Fruit fly (Drosophila melanogaster): Measurements from ENCODE around the gene emc.

emc gene

DNA sequence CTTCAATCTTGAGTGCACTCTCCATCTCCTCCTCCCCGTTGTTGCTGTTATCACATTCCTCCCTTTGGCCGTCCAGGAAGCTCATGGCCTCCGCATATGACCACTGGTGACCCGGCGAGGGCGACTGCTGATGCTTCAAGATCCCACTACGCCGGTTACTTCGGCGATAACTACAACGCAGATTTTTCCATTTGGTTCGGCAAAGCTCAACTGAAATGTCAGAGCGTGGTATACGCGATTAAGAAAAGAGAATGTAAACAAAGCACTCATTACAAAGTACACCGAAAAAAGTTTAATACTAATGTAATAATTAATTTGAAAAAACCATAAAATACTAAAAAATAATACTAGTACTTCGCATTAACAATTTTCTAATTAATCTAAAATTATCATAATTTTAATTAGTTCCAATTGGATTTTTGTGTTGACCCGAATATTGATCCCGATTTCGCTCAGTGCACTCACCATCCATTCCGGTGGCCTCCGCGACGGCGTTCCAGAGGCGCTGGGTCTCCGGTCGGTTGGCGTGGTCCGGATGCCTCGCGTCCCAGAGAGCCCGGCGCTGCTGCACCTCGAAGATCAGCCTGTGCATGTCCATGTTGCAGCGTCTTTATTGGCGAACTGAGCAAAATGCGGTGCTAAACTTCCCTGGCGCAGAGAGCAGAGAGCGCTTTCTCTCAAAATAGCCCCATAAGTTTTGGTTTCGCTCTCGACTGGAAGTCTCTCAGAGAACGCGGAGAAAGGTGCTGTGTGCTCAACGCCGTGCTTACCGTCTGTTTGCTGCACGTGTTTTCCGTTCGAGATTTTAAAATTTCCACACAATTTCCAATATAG is 10.5 kb upstream of the emc start (continued):
- TF ChIP-seq Stat92E (GFP tag; optimal IDR thresholded peaks at IDR 0.05): peak in 1 of 3 experiments; percentile 85
- TF ChIP-seq ewg (GFP tag; optimal IDR thresholded peaks at IDR 0.05): peak; percentile 84
- TF ChIP-seq zfh2 (GFP tag; optimal IDR thresholded peaks at IDR 0.05): peak; percentile 5
- TF ChIP-seq CG11696 (GFP tag; IDR thresholded peaks at IDR 0.05): peak; percentile 79
- no peak for TF ChIP-seq Bgb (GFP tag; IDR thresholded peaks at IDR 0.05; ENCODE audit: partially characterized antibody)
- peak; percentile 36; the same call in 1 of the 2 replicates for TF ChIP-seq GATAe (GFP tag; conservative IDR thresholded peaks at IDR 0.05)
- TF ChIP-seq gt (GFP tag; IDR thresholded peaks at IDR 0.05): peak; percentile 62
- peak; percentile 90 for TF ChIP-seq sisA (GFP tag; IDR thresholded peaks at IDR 0.05)
- peak; percentile 93 for TF ChIP-seq az2 (GFP tag; optimal IDR thresholded peaks at IDR 0.05)
- TF ChIP-seq HmgZ (tag; optimal IDR thresholded peaks at IDR 0.05): peak; percentile 83
- TF ChIP-seq Taf1 (GFP tag; IDR thresholded peaks at IDR 0.05): peak; percentile 73
- peak; percentile 81 for TF ChIP-seq onecut (GFP tag; IDR thresholded peaks at IDR 0.05)
- TF ChIP-seq Atf-2 (GFP tag; optimal IDR thresholded peaks at IDR 0.05): peak; percentile 38
- peak; percentile 95 for TF ChIP-seq Sox102F (GFP tag; optimal IDR thresholded peaks at IDR 0.05)
- TF ChIP-seq Hmr (GFP tag; optimal IDR thresholded peaks at IDR 0.05): peak; percentile 83
- TF ChIP-seq CG4282 (GFP tag; optimal IDR thresholded peaks at IDR 0.05): no peak
- peak; percentile 64 for TF ChIP-seq CG1792 (GFP tag; optimal IDR thresholded peaks at IDR 0.05)
- peak; percentile 85 for TF ChIP-seq CG7372 (GFP tag; IDR thresholded peaks at IDR 0.05)
- TF ChIP-seq CG8765 (GFP tag; IDR thresholded peaks at IDR 0.05): peak; percentile 76
- TF ChIP-seq ERR (GFP tag; optimal IDR thresholded peaks at IDR 0.05): peak; percentile 51
- TF ChIP-seq CG13894 (tag; optimal IDR thresholded peaks at IDR 0.05): peak; percentile 63
- TF ChIP-seq fu2 (GFP tag; optimal IDR thresholded peaks at IDR 0.05): no peak
- peak; percentile 71 for TF ChIP-seq wdn (GFP tag; IDR thresholded peaks at IDR 0.05)
- peak; percentile 87 for TF ChIP-seq Hr3 (GFP tag; optimal IDR thresholded peaks at IDR 0.05)
- peak; percentile 92 for TF ChIP-seq CG32772 (GFP tag; IDR thresholded peaks at IDR 0.05)
- TF ChIP-seq NC2β (GFP tag; optimal IDR thresholded peaks at IDR 0.05): peak; percentile 46
- peak; percentile 60 for TF ChIP-seq CTCF (GFP tag; optimal IDR thresholded peaks at IDR 0.05)
- peak; percentile 34; the same call in 2 of the 3 replicates for TF ChIP-seq z (GFP tag; IDR thresholded peaks at IDR 0.05)
- peak; percentile 54 for TF ChIP-seq CG7271 (tag; optimal IDR thresholded peaks at IDR 0.05)
- peak; percentile 83 for TF ChIP-seq lilli (GFP tag; optimal IDR thresholded peaks at IDR 0.05)
- TF ChIP-seq danr (GFP tag; IDR thresholded peaks at IDR 0.05): peak; percentile 85
- TF ChIP-seq kah (GFP tag; optimal IDR thresholded peaks at IDR 0.05): peak; percentile 87
- peak; percentile 91 for TF ChIP-seq HLH3B (GFP tag; IDR thresholded peaks at IDR 0.05)
- no peak for TF ChIP-seq h (optimal IDR thresholded peaks at IDR 0.05)
- TF ChIP-seq CG18476 (GFP tag; optimal IDR thresholded peaks at IDR 0.05): peak; percentile 78
- no peak for TF ChIP-seq Neu2 (GFP tag; optimal IDR thresholded peaks at IDR 0.05; ENCODE audit: borderline replicate concordance)
- TF ChIP-seq C15 (GFP tag; IDR thresholded peaks at IDR 0.05): peak; percentile 80; the same call in 2 of the 3 replicates
- no peak for TF ChIP-seq usp (GFP tag; optimal IDR thresholded peaks at IDR 0.05)
- peak; percentile 80 for TF ChIP-seq gsb (GFP tag; IDR thresholded peaks at IDR 0.05)
- peak; percentile 95 for TF ChIP-seq CG2202 (tag; optimal IDR thresholded peaks at IDR 0.05)
- TF ChIP-seq ATbp (GFP tag; optimal IDR thresholded peaks at IDR 0.05): peak; percentile 93
- no peak for TF ChIP-seq vnd (GFP tag; IDR thresholded peaks at IDR 0.05; ENCODE audit: partially characterized antibody)
- TF ChIP-seq emc (GFP tag; optimal IDR thresholded peaks at IDR 0.05): no peak
- TF ChIP-seq inv (GFP tag; IDR thresholded peaks at IDR 0.05; ENCODE audit: partially characterized antibody): no peak
- TF ChIP-seq CG8478 (optimal IDR thresholded peaks at IDR 0.05): no peak
- TF ChIP-seq zf30C (GFP tag; optimal IDR thresholded peaks at IDR 0.05): peak; percentile 87
- TF ChIP-seq CoRest (tag; optimal IDR thresholded peaks at IDR 0.05): peak; percentile 94
- TF ChIP-seq CG9215 (GFP tag; IDR thresholded peaks at IDR 0.05): peak; percentile 73; the same call in 1 of the 2 replicates
- no peak for TF ChIP-seq repo (GFP tag; optimal IDR thresholded peaks at IDR 0.05)
- peak; percentile 89 for TF ChIP-seq CG10654 (GFP tag; optimal IDR thresholded peaks at IDR 0.05)
- TF ChIP-seq Meics (GFP tag; optimal IDR thresholded peaks at IDR 0.05): peak; percentile 84
